Worm (Caenorhabditis elegans) whole organism, L4 larva: ENCODE measurements around the gene wrt-5.

ENCODE experiments used
- F26F4.8 ChIP-seq: fragments of 200-800 bp; sonication (Bioruptor generic); conservative IDR thresholded peaks from 2 replicates; pipeline ENCODE4 v1.3.6; 2022; ENCODE audit warnings: missing genetic modification characterization, missing compliant biosample characterization
- F37D6.2 ChIP-seq: sonication (generic microtip); optimal IDR thresholded peaks from 2 replicates; lab custom pipeline; 2016; ENCODE audit warnings: mild to moderate bottlenecking, missing genetic modification characterization, missing compliant biosample characterization
- F44E2.7 ChIP-seq: fragments of 200-800 bp; sonication (Bioruptor generic); IDR thresholded peaks from 2 replicates; pipeline ENCODE4 v2.1.2; 2022; ENCODE audit warnings: missing genetic modification characterization, missing compliant biosample characterization
- T26A8.4 ChIP-seq: fragments of 200-800 bp; sonication (Bioruptor generic); IDR thresholded peaks from 2 replicates; pipeline ENCODE4 v1.3.6; 2022; ENCODE audit warnings: missing genetic modification characterization, missing compliant biosample characterization
- Y75B8A.6 ChIP-seq: fragments of 200-800 bp; sonication (Bioruptor generic); IDR thresholded peaks from 2 replicates; pipeline ENCODE4 v1.3.6; 2022; ENCODE audit warnings: missing genetic modification reagents, missing genetic modification characterization, missing compliant biosample characterization
- aha-1 ChIP-seq: fragments of 150-350 bp; peaks from one replicate; lab custom pipeline; 2014; ENCODE audit warnings: missing biosample characterization, missing genetic modification characterization
- aly-2 ChIP-seq: sonication (generic microtip); optimal IDR thresholded peaks from 2 replicates; lab custom pipeline; 2018; ENCODE audit warnings: missing biosample characterization, missing genetic modification characterization
- ceh-20 ChIP-seq: fragments of 200-800 bp; sonication (Bioruptor generic); IDR thresholded peaks from 2 replicates; pipeline ENCODE4 v1.3.6; 2022; ENCODE audit warnings: missing genetic modification reagents, missing genetic modification characterization, missing compliant biosample characterization
- ceh-82 ChIP-seq: sonication (generic microtip); optimal IDR thresholded peaks from 2 replicates; lab custom pipeline; 2017; ENCODE audit warnings: missing biosample characterization, missing genetic modification characterization
- ces-1 ChIP-seq: fragments of 150-350 bp; sonication (generic microtip); optimal IDR thresholded peaks from 4 replicates; lab custom pipeline; 2014; ENCODE audit warnings: missing biosample characterization, missing genetic modification reagents, missing genetic modification characterization
- ctbp-1 ChIP-seq: fragments of 200-800 bp; sonication (Bioruptor generic); IDR thresholded peaks from 2 replicates; pipeline ENCODE4 v1.3.6; 2022; ENCODE audit warnings: missing genetic modification reagents, missing genetic modification characterization, missing compliant biosample characterization
- daf-12 ChIP-seq: fragments of 150-350 bp; optimal IDR thresholded peaks from 2 replicates; lab custom pipeline; 2014; ENCODE audit warnings: missing biosample characterization, missing genetic modification reagents, missing genetic modification characterization
- daf-16 ChIP-seq, 3 experiments: sonication (generic microtip); optimal IDR thresholded peaks; 2 replicates each; lab custom pipeline; 2016 to 2017; ENCODE audit warnings: missing genetic modification characterization in 3 of 3, missing genetic modification reagents in 3 of 3, mild to moderate bottlenecking in 2 of 3, missing compliant biosample characterization in 2 of 3, missing biosample characterization in 1 of 3, moderate library complexity in 1 of 3
- daf-19 ChIP-seq: fragments of 200-800 bp; sonication (Bioruptor generic); conservative IDR thresholded peaks from 2 replicates; pipeline ENCODE4 v1.3.6; 2022; ENCODE audit warnings: missing genetic modification characterization, missing compliant biosample characterization
- dmd-8 ChIP-seq: fragments of 200-800 bp; sonication (Bioruptor generic); IDR thresholded peaks from 2 replicates; pipeline ENCODE4 v1.3.6; 2022; ENCODE audit warnings: missing genetic modification characterization, missing compliant biosample characterization
- dmd-9 ChIP-seq: fragments of 200-800 bp; sonication (Bioruptor generic); IDR thresholded peaks from 2 replicates; pipeline ENCODE4 v1.3.6; 2022; ENCODE audit warnings: missing genetic modification reagents, missing genetic modification characterization, missing compliant biosample characterization
- egl-27 ChIP-seq: sonication (generic microtip); optimal IDR thresholded peaks from 3 replicates; lab custom pipeline; 2017; ENCODE audit warnings: missing biosample characterization, missing genetic modification reagents, missing genetic modification characterization
- fkh-10 ChIP-seq: fragments of 150-350 bp; optimal IDR thresholded peaks from 2 replicates; lab custom pipeline; 2014; ENCODE audit warnings: missing biosample characterization, missing genetic modification reagents, missing genetic modification characterization
- fos-1 ChIP-seq: fragments of 150-350 bp; optimal IDR thresholded peaks from 2 replicates; lab custom pipeline; 2014; ENCODE audit warnings: missing biosample characterization, missing genetic modification characterization
- hlh-11 ChIP-seq: fragments of 200-800 bp; sonication (Bioruptor generic); optimal IDR thresholded peaks from 2 replicates; lab custom pipeline; 2018; ENCODE audit warnings: mild to moderate bottlenecking, missing genetic modification characterization, missing compliant biosample characterization
- lin-1 ChIP-seq: fragments of 200-800 bp; sonication (Bioruptor generic); IDR thresholded peaks from 2 replicates; pipeline ENCODE4 v1.3.6; 2022; ENCODE audit warnings: missing genetic modification reagents, missing genetic modification characterization, missing compliant biosample characterization
- lin-13 ChIP-seq: fragments of 150-350 bp; optimal IDR thresholded peaks from 2 replicates; lab custom pipeline; 2014; ENCODE audit warnings: missing biosample characterization, missing genetic modification reagents, missing genetic modification characterization
- lin-29 ChIP-seq: fragments of 200-800 bp; sonication (Bioruptor generic); IDR thresholded peaks from 2 replicates; pipeline ENCODE4 v1.3.6; 2022; ENCODE audit warnings: missing genetic modification reagents, missing genetic modification characterization, missing compliant biosample characterization
- lir-3 ChIP-seq: sonication (generic microtip); optimal IDR thresholded peaks from 2 replicates; lab custom pipeline; 2016; ENCODE audit warnings: mild to moderate bottlenecking, missing genetic modification characterization, missing compliant biosample characterization
- madf-9 ChIP-seq: fragments of 200-800 bp; sonication (Bioruptor generic); conservative IDR thresholded peaks from 2 replicates; pipeline ENCODE4 v1.3.6; 2022; ENCODE audit warnings: missing genetic modification reagents, missing genetic modification characterization, missing compliant biosample characterization
- mdl-1 ChIP-seq, 2 experiments: fragments of 150-350 bp in 1 of 2; sonication (generic microtip) in 1 of 2; optimal IDR thresholded peaks; 2 replicates each; lab custom pipeline; 2014 to 2017; ENCODE audit warnings: missing biosample characterization in 2 of 2, missing genetic modification characterization in 2 of 2
- mdt-29 ChIP-seq: fragments of 200-800 bp; sonication (Bioruptor generic); IDR thresholded peaks from 2 replicates; pipeline ENCODE4 v1.3.6; 2022; ENCODE audit warnings: missing genetic modification reagents, missing genetic modification characterization, missing compliant biosample characterization
- mes-2 ChIP-seq: sonication (generic microtip); optimal IDR thresholded peaks from 2 replicates; lab custom pipeline; 2016; ENCODE audit warnings: missing genotype, mild to moderate bottlenecking, missing genetic modification characterization, missing compliant biosample characterization; ENCODE audit not compliant: poor library complexity, severe bottlenecking
- mxl-2 ChIP-seq: fragments of 200-800 bp; sonication (Bioruptor generic); conservative IDR thresholded peaks from 2 replicates; pipeline ENCODE4 v1.3.6; 2022; ENCODE audit warnings: missing genetic modification reagents, missing genetic modification characterization, missing compliant biosample characterization
- mxl-3 ChIP-seq: fragments of 200-800 bp; sonication (Bioruptor generic); optimal IDR thresholded peaks from 2 replicates; lab custom pipeline; 2018; ENCODE audit warnings: mild to moderate bottlenecking, missing genetic modification characterization, missing compliant biosample characterization
- nhr-102 ChIP-seq: sonication (generic microtip); optimal IDR thresholded peaks from 2 replicates; lab custom pipeline; 2016; ENCODE audit warnings: mild to moderate bottlenecking, missing genetic modification characterization, moderate library complexity, missing compliant biosample characterization
- nhr-11 ChIP-seq: fragments of 150-350 bp; optimal IDR thresholded peaks from 2 replicates; lab custom pipeline; 2014; ENCODE audit warnings: missing biosample characterization, missing genetic modification characterization
- nhr-111 ChIP-seq: fragments of 200-800 bp; sonication (Bioruptor generic); optimal IDR thresholded peaks from 2 replicates; lab custom pipeline; 2018; ENCODE audit warnings: mild to moderate bottlenecking, missing genetic modification characterization, missing compliant biosample characterization
- nhr-237 ChIP-seq: sonication (generic microtip); optimal IDR thresholded peaks from 2 replicates; lab custom pipeline; 2017; ENCODE audit warnings: missing biosample characterization, missing genetic modification characterization
- nhr-25 ChIP-seq: sonication (generic microtip); optimal IDR thresholded peaks from 2 replicates; lab custom pipeline; 2017; ENCODE audit warnings: missing genetic modification characterization, mild to moderate bottlenecking, missing compliant biosample characterization, antibody characterized with exemption, moderate library complexity, borderline replicate concordance; ENCODE audit not compliant: insufficient read depth
- nhr-28 ChIP-seq: fragments of 150-350 bp; optimal IDR thresholded peaks from 2 replicates; lab custom pipeline; 2014; ENCODE audit warnings: missing biosample characterization, missing genetic modification characterization
- nhr-42 ChIP-seq: fragments of 200-800 bp; sonication (Bioruptor generic); IDR thresholded peaks from 2 replicates; pipeline ENCODE4 v1.3.6; 2022; ENCODE audit warnings: missing genetic modification characterization, missing compliant biosample characterization
- nhr-6 ChIP-seq: fragments of 150-350 bp; optimal IDR thresholded peaks from 2 replicates; lab custom pipeline; 2014; ENCODE audit warnings: missing biosample characterization, missing genetic modification characterization
- nhr-76 ChIP-seq: fragments of 150-350 bp; optimal IDR thresholded peaks from 2 replicates; lab custom pipeline; 2014; ENCODE audit warnings: missing biosample characterization, missing genetic modification characterization
- nhr-77 ChIP-seq: fragments of 150-350 bp; optimal IDR thresholded peaks from 2 replicates; lab custom pipeline; 2014; ENCODE audit warnings: missing biosample characterization, missing genetic modification characterization
- pqm-1 ChIP-seq: sonication (generic microtip); optimal IDR thresholded peaks from 2 replicates; lab custom pipeline; 2017; ENCODE audit warnings: missing biosample characterization, missing genetic modification characterization
- saeg-2 ChIP-seq: fragments of 200-800 bp; sonication (Bioruptor generic); IDR thresholded peaks from 2 replicates; pipeline ENCODE4 v1.3.6; 2022; ENCODE audit warnings: missing genetic modification reagents, missing genetic modification characterization, missing compliant biosample characterization
- set-16 ChIP-seq: fragments of 200-800 bp; sonication (Bioruptor generic); IDR thresholded peaks from 2 replicates; pipeline ENCODE4 v1.3.6; 2022; ENCODE audit warnings: missing genetic modification reagents, missing genetic modification characterization, missing compliant biosample characterization
- skn-1 ChIP-seq: fragments of 150-350 bp; optimal IDR thresholded peaks from 2 replicates; lab custom pipeline; 2014; ENCODE audit warnings: missing biosample characterization, missing genetic modification characterization
- snpc-1.2 ChIP-seq: fragments of 200-800 bp; sonication (Bioruptor generic); IDR thresholded peaks from 2 replicates; pipeline ENCODE4 v1.3.6; 2022; ENCODE audit warnings: missing genetic modification reagents, missing genetic modification characterization, missing compliant biosample characterization
- tag-97 ChIP-seq: fragments of 200-800 bp; sonication (Bioruptor generic); IDR thresholded peaks from 2 replicates; pipeline ENCODE4 v1.3.6; 2022; ENCODE audit warnings: missing genetic modification characterization, missing compliant biosample characterization
- tra-1 ChIP-seq: fragments of 200-800 bp; sonication (Bioruptor generic); IDR thresholded peaks from 2 replicates; pipeline ENCODE4 v1.3.6; 2022; ENCODE audit warnings: missing genetic modification reagents, missing genetic modification characterization, missing compliant biosample characterization
- zfp-3 ChIP-seq: fragments of 200-800 bp; sonication (Bioruptor generic); conservative IDR thresholded peaks from 2 replicates; pipeline ENCODE4 v1.3.6; 2022; ENCODE audit warnings: missing genetic modification reagents, missing genetic modification characterization, missing compliant biosample characterization
- zip-11 ChIP-seq: fragments of 200-800 bp; sonication (Bioruptor generic); IDR thresholded peaks from 2 replicates; pipeline ENCODE4 v1.3.6; 2022; ENCODE audit warnings: missing genetic modification characterization, missing compliant biosample characterization
- ztf-11 ChIP-seq: fragments of 150-350 bp; optimal IDR thresholded peaks from 2 replicates; lab custom pipeline; 2014; ENCODE audit warnings: missing biosample characterization, missing genetic modification characterization

wrt-5 gene

ce11 chrIV:4024159-4025004 lies 27.1 kb downstream of the wrt-5 start (continued):
- no peak for TF ChIP-seq nhr-42 (GFP tag; lab: Robert Waterston, UW)
- peak; percentile 86 for TF ChIP-seq tra-1 (GFP tag; lab: Robert Waterston, UW)
- TF ChIP-seq snpc-1.2 (GFP tag; lab: Robert Waterston, UW), result no peak
- no peak for TF ChIP-seq fos-1 (tag; lab: Kevin White, UChicago)
- TF ChIP-seq tag-97 (GFP tag; lab: Robert Waterston, UW), result no peak
- TF ChIP-seq daf-12 (tag; lab: Kevin White, UChicago), result no peak
- no peak for TF ChIP-seq madf-9 (GFP tag; lab: Robert Waterston, UW)
- no peak for TF ChIP-seq fkh-10 (GFP tag; lab: Kevin White, UChicago)
- no peak for TF ChIP-seq ceh-82
- TF ChIP-seq nhr-25 (tag; lab: Kevin White, UChicago), result peak; percentile 46
- TF ChIP-seq ceh-20 (GFP tag; lab: Robert Waterston, UW), result no peak
- TF ChIP-seq lin-13, result no peak
- no peak for TF ChIP-seq mxl-2 (GFP tag; lab: Robert Waterston, UW)
- TF ChIP-seq T26A8.4, result peak; percentile 66
- TF ChIP-seq ctbp-1, result peak; percentile 37; the same call in 1 of the 2 replicates
- TF ChIP-seq aly-2 (tag; lab: Kevin White, UChicago), result no peak
- TF ChIP-seq set-16 (GFP tag; lab: Robert Waterston, UW), result peak; percentile 85
- TF ChIP-seq hlh-11, result peak; percentile 93
- TF ChIP-seq skn-1 (tag; lab: Kevin White, UChicago), result no peak
- no peak for TF ChIP-seq F26F4.8
- no peak for TF ChIP-seq zfp-3
- TF ChIP-seq nhr-6 (tag; lab: Kevin White, UChicago), result no peak
- no peak for TF ChIP-seq nhr-76 (tag; lab: Kevin White, UChicago)
- no peak for TF ChIP-seq lir-3 (tag; lab: Kevin White, UChicago)
- TF ChIP-seq mdt-29 (GFP tag; lab: Robert Waterston, UW), result no peak
- peak; percentile 84 for TF ChIP-seq nhr-77 (tag; lab: Kevin White, UChicago)
- no peak for TF ChIP-seq lin-1 (GFP tag; lab: Robert Waterston, UW)
- peak; percentile 61 for TF ChIP-seq nhr-102 (tag; lab: Kevin White, UChicago)
- no peak for TF ChIP-seq dmd-8
- TF ChIP-seq nhr-11, result peak; percentile 64
- TF ChIP-seq mes-2 (tag; lab: Kevin White, UChicago), result peak; percentile 80
- TF ChIP-seq pqm-1 (tag; lab: Kevin White, UChicago), result peak; percentile 20
- peak; percentile 72 for TF ChIP-seq aha-1 (tag; lab: Kevin White, UChicago)
- TF ChIP-seq nhr-111, result no peak
- TF ChIP-seq dmd-9 (GFP tag; lab: Robert Waterston, UW), result no peak
- TF ChIP-seq mxl-3 (GFP tag; lab: Kevin White, UChicago), result peak; percentile 5
- no peak for TF ChIP-seq daf-19
- peak; percentile 93 for TF ChIP-seq nhr-28
- TF ChIP-seq Y75B8A.6 (GFP tag; lab: Robert Waterston, UW), result no peak
- no peak for TF ChIP-seq nhr-237 (tag; lab: Kevin White, UChicago)
- peak; percentile 68 for TF ChIP-seq lin-29 (GFP tag; lab: Robert Waterston, UW)
- no peak for TF ChIP-seq F37D6.2 (tag; lab: Kevin White, UChicago)
- TF ChIP-seq egl-27 (tag; lab: Kevin White, UChicago), result no peak
- TF ChIP-seq daf-16 (GFP tag; optimal IDR thresholded peaks at IDR 0.05; lab: Kevin White, UChicago), result peak in 1 of 2 experiments; percentile 97
- peak; percentile 80 for TF ChIP-seq daf-16 (tag; optimal IDR thresholded peaks at IDR 0.05; lab: Kevin White, UChicago)
- TF ChIP-seq F44E2.7 (GFP tag; lab: Robert Waterston, UW), result no peak
- no peak for TF ChIP-seq zip-11
- TF ChIP-seq mdl-1 (tag; optimal IDR thresholded peaks at IDR 0.05; lab: Kevin White, UChicago), result peak in 1 of 2 experiments; percentile 82
- no peak for TF ChIP-seq ces-1
- TF ChIP-seq saeg-2 (GFP tag; lab: Robert Waterston, UW), result peak; percentile 14; the same call in 1 of the 2 replicates
- TF ChIP-seq ztf-11 (tag; lab: Kevin White, UChicago), result no peak
